Fruit fly (Drosophila melanogaster) whole organism: ENCODE data around the gene Pez.

Experiments
- CG8478 ChIP-seq: fragments of >200 bp; optimal IDR thresholded peaks from 2 replicates; lab custom pipeline; 2018; ENCODE audit warnings: inconsistent platforms
- Dll ChIP-seq: fragments of >200 bp; optimal IDR thresholded peaks from 2 replicates; lab custom pipeline; 2017
- pan ChIP-seq: fragments of >200 bp; optimal IDR thresholded peaks from 2 replicates; lab custom pipeline; 2017
- psq ChIP-seq: fragments of >200 bp; optimal IDR thresholded peaks from 2 replicates; lab custom pipeline; 2017
- usp ChIP-seq: fragments of >200 bp; optimal IDR thresholded peaks from 2 replicates; lab custom pipeline; 2017; ENCODE audit warnings: missing biosample characterization, missing genetic modification characterization, mixed read lengths

- TF ChIP-seq pan (no peak), CG8478 (lab: Kevin White, UChicago) (no peak), Dll (lab: Kevin White, UChicago) (no peak), psq (lab: Kevin White, UChicago) (no peak), usp (GFP tag; lab: Kevin White, UChicago) (no peak)
These were observed 17.7 kb upstream of the Pez start for dm6 chr2L:6356134-6356533.
